Fruit fly (Drosophila melanogaster): ENCODE data around the gene Imp.

Imp gene

DNA sequence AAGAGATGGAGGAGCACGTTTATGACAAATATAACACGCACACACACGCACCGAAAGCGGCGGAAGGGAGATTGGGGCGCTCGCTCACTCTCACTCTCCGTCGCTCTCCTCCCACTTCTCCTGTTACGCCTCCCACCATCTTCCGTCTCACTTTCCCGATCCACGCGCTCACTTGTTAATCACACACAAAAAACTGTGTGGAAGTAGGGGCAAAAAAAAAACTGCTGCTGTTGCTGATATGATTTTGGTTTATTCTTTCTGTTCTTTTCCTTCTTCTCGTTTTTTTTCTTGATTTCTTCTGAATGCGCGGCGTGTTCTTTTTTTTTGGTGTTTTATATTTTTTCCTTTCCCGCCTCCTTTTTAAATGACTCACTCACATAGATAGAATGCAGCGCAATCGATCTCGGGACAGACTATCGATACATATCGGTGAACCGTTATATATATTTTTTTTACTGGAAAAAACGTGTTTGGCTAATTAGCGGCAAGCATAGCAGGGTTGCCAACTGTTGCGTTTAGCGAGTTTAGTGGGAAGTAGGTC, 18.4 kb downstream of the Imp start (continued):
- TF ChIP-seq Stat92E (GFP tag; optimal IDR thresholded peaks at IDR 0.05) (peak in 1 of 3 experiments; percentile 20), sr (GFP tag; IDR thresholded peaks at IDR 0.05) (peak; percentile 85), corto (GFP tag; optimal IDR thresholded peaks at IDR 0.05) (peak; percentile 0), YL-1 (GFP tag; optimal IDR thresholded peaks at IDR 0.05) (no peak), cg (GFP tag; optimal IDR thresholded peaks at IDR 0.05) (peak; percentile 64), Max (GFP tag; optimal IDR thresholded peaks at IDR 0.05) (peak; percentile 20), ato (GFP tag; IDR thresholded peaks at IDR 0.05; ENCODE audit: partially characterized antibody) (0 out of 2 replicates have a peak, but pooled peaks have one; percentile 20), stwl (tag; optimal IDR thresholded peaks at IDR 0.05) (peak; percentile 12), CG16813 (GFP tag; IDR thresholded peaks at IDR 0.05; ENCODE audit: partially characterized antibody) (peak; percentile 61), mld (GFP tag; IDR thresholded peaks at IDR 0.05; ENCODE audit: partially characterized antibody) (0 out of 3 replicates have a peak, but pooled peaks have one; percentile 23), CG32772 (GFP tag; IDR thresholded peaks at IDR 0.05) (peak; percentile 58), Oli (tag; optimal IDR thresholded peaks at IDR 0.05) (no peak), exex (tag; optimal IDR thresholded peaks at IDR 0.05) (peak; percentile 46), CG6683 (GFP tag; optimal IDR thresholded peaks at IDR 0.05) (no peak), chinmo (GFP tag; IDR thresholded peaks at IDR 0.05; ENCODE audit: partially characterized antibody) (0 out of 4 replicates have a peak, but pooled peaks have one; percentile 32), toy (GFP tag; IDR thresholded peaks at IDR 0.05) (no peak), CG1792 (GFP tag; optimal IDR thresholded peaks at IDR 0.05) (peak; percentile 32), fd64A (GFP tag; optimal IDR thresholded peaks at IDR 0.05) (no peak), Drgx (GFP tag; IDR thresholded peaks at IDR 0.05) (peak; percentile 80), Doc3 (GFP tag; IDR thresholded peaks at IDR 0.05; ENCODE audit: partially characterized antibody) (peak; percentile 42; the same call in 1 of the 3 replicates), kah (GFP tag; optimal IDR thresholded peaks at IDR 0.05) (peak; percentile 46), Dref (GFP tag; IDR thresholded peaks at IDR 0.05) (peak; percentile 55), nmo (GFP tag; optimal IDR thresholded peaks at IDR 0.05) (no peak), yki (optimal IDR thresholded peaks at IDR 0.05) (peak; percentile 13), CG8290 (GFP tag; optimal IDR thresholded peaks at IDR 0.05) (no peak), CG8290 (tag; optimal IDR thresholded peaks at IDR 0.05) (peak in 1 of 2 experiments; percentile 6), CG1832 (GFP tag; optimal IDR thresholded peaks at IDR 0.05) (peak; percentile 77), knrl (GFP tag; IDR thresholded peaks at IDR 0.05; ENCODE audit: partially characterized antibody) (peak; percentile 41; the same call in 1 of the 3 replicates), HLH3B (GFP tag; IDR thresholded peaks at IDR 0.05) (no peak), amos (GFP tag; IDR thresholded peaks at IDR 0.05; ENCODE audit: partially characterized antibody) (peak; percentile 59), CG12769 (tag; optimal IDR thresholded peaks at IDR 0.05) (peak; percentile 77), CG11723 (GFP tag; optimal IDR thresholded peaks at IDR 0.05) (no peak), HmgZ (tag; optimal IDR thresholded peaks at IDR 0.05) (peak; percentile 18), hbn (GFP tag; IDR thresholded peaks at IDR 0.05; ENCODE audit: partially characterized antibody) (peak; percentile 45), sna (GFP tag; IDR thresholded peaks at IDR 0.05; ENCODE audit: partially characterized antibody) (peak; percentile 30; the same call in 1 of the 2 replicates), dm (GFP tag; optimal IDR thresholded peaks at IDR 0.05) (peak; percentile 65), ftz-f1 (GFP tag; optimal IDR thresholded peaks at IDR 0.05) (peak; percentile 37), CG1024 (GFP tag; IDR thresholded peaks at IDR 0.05) (no peak), caup (GFP tag; optimal IDR thresholded peaks at IDR 0.05; ENCODE audit: severe bottlenecking) (peak; percentile 5), BEAF-32 (GFP tag; optimal IDR thresholded peaks at IDR 0.05) (peak; percentile 63), CG6272 (GFP tag; IDR thresholded peaks at IDR 0.05) (no peak), psq (GFP tag; optimal IDR thresholded peaks at IDR 0.05) (peak; percentile 83), CG7987 (GFP tag; optimal IDR thresholded peaks at IDR 0.05) (no peak), z (GFP tag; IDR thresholded peaks at IDR 0.05) (peak; percentile 79; the same call in 2 of the 3 replicates), Deaf1 (tag; optimal IDR thresholded peaks at IDR 0.05) (peak; percentile 29), crol (GFP tag; IDR thresholded peaks at IDR 0.05) (peak; percentile 89), Opbp (GFP tag; IDR thresholded peaks at IDR 0.05; ENCODE audit: partially characterized antibody) (peak; percentile 49; the same call in 1 of the 3 replicates), nom (GFP tag; optimal IDR thresholded peaks at IDR 0.05) (peak; percentile 97)
